Worm (Caenorhabditis elegans) whole organism, midembryonic: ENCODE results near the gene srxa-5.

Source experiments
- T22C8.4 ChIP-seq: fragments of 200-800 bp; sonication (Bioruptor generic); IDR thresholded peaks from 2 replicates; pipeline ENCODE4 v1.3.6; 2022; ENCODE audit warnings: missing genetic modification characterization, missing compliant biosample characterization
- cog-1 ChIP-seq: sonication (generic microtip); optimal IDR thresholded peaks from 2 replicates; lab custom pipeline; 2016; ENCODE audit warnings: missing genetic modification characterization, missing compliant biosample characterization
- flt-1 ChIP-seq: fragments of 200-800 bp; sonication (Bioruptor generic); IDR thresholded peaks from 2 replicates; pipeline ENCODE4 v1.3.6; 2022; ENCODE audit warnings: missing genetic modification characterization, missing compliant biosample characterization
- klf-2 ChIP-seq: fragments of 200-800 bp; sonication (Bioruptor generic); conservative IDR thresholded peaks from 2 replicates; pipeline ENCODE4 v1.3.6; 2022; ENCODE audit warnings: missing genetic modification reagents, missing genetic modification characterization, missing compliant biosample characterization
- med-1 ChIP-seq: sonication (generic microtip); optimal IDR thresholded peaks from 2 replicates; lab custom pipeline; 2017; ENCODE audit warnings: missing genetic modification characterization, mild to moderate bottlenecking, missing compliant biosample characterization, antibody characterized with exemption, missing genetic modification reagents; ENCODE audit not compliant: insufficient read depth
- ref-1 ChIP-seq: fragments of 200-800 bp; sonication (Bioruptor generic); conservative IDR thresholded peaks from 2 replicates; pipeline ENCODE4 v1.3.6; 2022; ENCODE audit warnings: missing genetic modification reagents, missing genetic modification characterization, missing compliant biosample characterization
- tab-1 ChIP-seq: fragments of 200-800 bp; sonication (Bioruptor generic); IDR thresholded peaks from 2 replicates; pipeline ENCODE4 v1.3.6; 2022; ENCODE audit warnings: missing genetic modification characterization, missing compliant biosample characterization
- ztf-23 ChIP-seq: fragments of 200-800 bp; sonication (Bioruptor generic); IDR thresholded peaks from 2 replicates; pipeline ENCODE4 v1.3.6; 2022; ENCODE audit warnings: missing genetic modification reagents, missing genetic modification characterization, missing compliant biosample characterization
- ztf-29 ChIP-seq: fragments of 200-800 bp; sonication (Bioruptor generic); IDR thresholded peaks from 2 replicates; pipeline ENCODE4 v1.3.6; 2022; ENCODE audit warnings: missing genetic modification reagents, missing genetic modification characterization, missing compliant biosample characterization

srxa-5 gene

ce11 chrIII:6508327-6508726 is 24.4 kb upstream of the srxa-5 start:
- TF ChIP-seq klf-2 (no peak), ref-1 (GFP tag; lab: Robert Waterston, UW) (no peak), cog-1 (no peak), T22C8.4 (GFP tag; lab: Robert Waterston, UW) (no peak), tab-1 (GFP tag; lab: Robert Waterston, UW) (no peak), ztf-29 (no peak), flt-1 (GFP tag; lab: Robert Waterston, UW) (no peak), ztf-23 (GFP tag; lab: Robert Waterston, UW) (no peak), med-1 (GFP tag; lab: Kevin White, UChicago) (no peak)

DNA sequence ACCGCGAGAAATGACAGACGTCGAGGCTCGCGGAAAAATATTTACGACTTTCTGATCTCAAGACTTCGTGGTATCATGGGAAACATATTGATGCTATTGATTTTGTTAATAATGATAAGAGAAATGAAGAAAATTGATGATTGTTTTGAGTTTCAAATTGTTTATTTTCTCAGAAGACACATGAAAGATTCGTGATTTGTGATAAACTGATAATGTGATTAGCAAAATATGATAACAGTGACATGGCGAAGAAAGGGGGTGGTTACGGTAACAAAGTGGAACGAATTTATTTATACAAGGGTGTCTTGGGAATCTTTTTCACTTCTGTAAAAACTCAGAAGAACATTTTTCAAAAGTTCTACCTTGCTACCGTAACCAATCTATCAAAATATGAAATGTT is 23.4 kb upstream of the srxa-5 start:
- TF ChIP-seq T22C8.4 (GFP tag; lab: Robert Waterston, UW) (no peak), ref-1 (GFP tag; lab: Robert Waterston, UW) (no peak), ztf-23 (GFP tag; lab: Robert Waterston, UW) (no peak), cog-1 (no peak), med-1 (GFP tag; lab: Kevin White, UChicago) (no peak), tab-1 (GFP tag; lab: Robert Waterston, UW) (no peak), klf-2 (no peak), ztf-29 (no peak), flt-1 (GFP tag; lab: Robert Waterston, UW) (no peak)

- no peak for TF ChIP-seq T22C8.4 (GFP tag; lab: Robert Waterston, UW)
- TF ChIP-seq flt-1 (GFP tag; lab: Robert Waterston, UW) = no peak
- TF ChIP-seq klf-2 = no peak
- TF ChIP-seq med-1 (GFP tag; lab: Kevin White, UChicago) = no peak
- TF ChIP-seq ztf-29 = no peak
- no peak for TF ChIP-seq tab-1 (GFP tag; lab: Robert Waterston, UW)
- no peak for TF ChIP-seq ref-1 (GFP tag; lab: Robert Waterston, UW)
- TF ChIP-seq cog-1 = no peak
- no peak for TF ChIP-seq ztf-23 (GFP tag; lab: Robert Waterston, UW)
These were observed 18.1 kb upstream of the srxa-5 start, which contains the start of gene acr-5 for ce11 chrIII:6514673-6515072. Gene acr-5, minus strand, starts transcription at chrIII:6514773.

ce11 chrIII:6519949-6520348 is 12.8 kb upstream of the srxa-5 start, which contains the start of gene C09E7.10:
Gene C09E7.10, minus strand, starts transcription at chrIII:6520049.
- TF ChIP-seq T22C8.4 (GFP tag; lab: Robert Waterston, UW) = no peak
- TF ChIP-seq tab-1 (GFP tag; lab: Robert Waterston, UW) = no peak
- TF ChIP-seq cog-1 = no peak
- no peak for TF ChIP-seq med-1 (GFP tag; lab: Kevin White, UChicago)
- no peak for TF ChIP-seq ref-1 (GFP tag; lab: Robert Waterston, UW)
- no peak for TF ChIP-seq klf-2
- no peak for TF ChIP-seq flt-1 (GFP tag; lab: Robert Waterston, UW)
- TF ChIP-seq ztf-29 = no peak
- no peak for TF ChIP-seq ztf-23 (GFP tag; lab: Robert Waterston, UW)

- TF ChIP-seq med-1 (GFP tag; lab: Kevin White, UChicago) (no peak), ztf-23 (GFP tag; lab: Robert Waterston, UW) (no peak), cog-1 (no peak), tab-1 (GFP tag; lab: Robert Waterston, UW) (no peak), T22C8.4 (GFP tag; lab: Robert Waterston, UW) (no peak), ref-1 (GFP tag; lab: Robert Waterston, UW) (no peak), flt-1 (GFP tag; lab: Robert Waterston, UW) (no peak), ztf-29 (no peak), klf-2 (no peak)
These were observed 7.2 kb upstream of the srxa-5 start, which contains the start of gene oig-1 for ce11 chrIII:6525557-6525956. Gene oig-1, minus strand, starts transcription at chrIII:6525657.

ce11 chrIII:6527902-6528301 is 4.8 kb upstream of the srxa-5 start, which contains the start of gene pqn-10:
Gene pqn-10, plus strand, starts transcription at chrIII:6528202.
- TF ChIP-seq klf-2 (no peak), T22C8.4 (GFP tag; lab: Robert Waterston, UW) (no peak), flt-1 (GFP tag; lab: Robert Waterston, UW) (no peak), ztf-23 (GFP tag; lab: Robert Waterston, UW) (no peak), ref-1 (GFP tag; lab: Robert Waterston, UW) (no peak), med-1 (GFP tag; lab: Kevin White, UChicago) (no peak), ztf-29 (no peak), cog-1 (no peak), tab-1 (GFP tag; lab: Robert Waterston, UW) (no peak)

ce11 chrIII:6531099-6531498 is 1.6 kb upstream of the srxa-5 start, which contains the start of gene C09E7.11:
Gene C09E7.11, plus strand, starts transcription at chrIII:6531399.
- TF ChIP-seq klf-2 (no peak), ztf-29 (no peak), cog-1 (no peak), tab-1 (GFP tag; lab: Robert Waterston, UW) (no peak), med-1 (GFP tag; lab: Kevin White, UChicago) (no peak), ztf-23 (GFP tag; lab: Robert Waterston, UW) (no peak), T22C8.4 (GFP tag; lab: Robert Waterston, UW) (no peak), flt-1 (GFP tag; lab: Robert Waterston, UW) (no peak), ref-1 (GFP tag; lab: Robert Waterston, UW) (no peak)

DNA sequence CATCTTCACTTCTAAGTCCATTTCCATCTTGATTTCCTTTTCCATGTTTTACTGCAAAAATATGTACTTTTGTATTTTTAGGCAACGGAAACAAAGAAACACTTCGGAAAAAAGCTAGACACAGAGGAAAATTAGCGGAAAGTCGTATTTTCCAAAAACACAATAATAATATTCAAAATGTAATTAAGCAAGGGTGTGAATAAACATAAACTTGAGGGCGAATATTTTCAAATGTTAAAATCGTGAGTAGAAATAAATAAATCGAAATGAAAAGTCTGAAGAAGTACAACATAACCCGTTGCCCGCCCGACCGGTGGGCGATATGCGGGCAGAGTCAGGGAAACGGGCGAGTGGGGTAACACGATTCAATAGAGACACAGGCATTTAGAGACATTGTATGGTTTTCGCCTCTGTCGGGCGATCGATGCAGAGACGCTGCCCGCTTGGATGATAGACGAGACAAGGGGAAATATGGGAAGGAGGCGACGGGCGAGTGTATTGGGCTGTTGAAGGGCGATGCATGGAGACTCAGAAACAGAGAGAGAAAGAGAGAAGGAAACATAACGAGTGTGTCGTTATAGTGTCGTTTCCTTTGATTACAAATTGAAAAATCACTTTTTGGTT is 4.3 kb downstream of the srxa-5 start, which contains the start of gene C09E7.4:
Gene C09E7.4 (minus strand): TSS at position 51 of the 624 bp plus-strand sequence.
- TF ChIP-seq cog-1 (peak; percentile 69), ref-1 (GFP tag; lab: Robert Waterston, UW) (no peak), med-1 (GFP tag; lab: Kevin White, UChicago) (no peak), T22C8.4 (GFP tag; lab: Robert Waterston, UW) (0 out of 2 replicates have a peak, but pooled peaks have one; percentile 43), flt-1 (GFP tag; lab: Robert Waterston, UW) (peak; percentile 64; the same call in 1 of the 2 replicates)
